Worm (Caenorhabditis elegans) whole organism, late embryonic: Measurements from ENCODE around the gene smut-1.

ENCODE experiments used
- C08G9.2 ChIP-seq: sonication (generic microtip); optimal IDR thresholded peaks from 2 replicates; lab custom pipeline; 2016; ENCODE audit warnings: mild to moderate bottlenecking, missing genetic modification characterization, moderate library complexity, missing compliant biosample characterization
- C38D4.7 ChIP-seq: fragments of 200-800 bp; sonication (Bioruptor generic); optimal IDR thresholded peaks from 2 replicates; lab custom pipeline; 2018; ENCODE audit warnings: mild to moderate bottlenecking, missing genetic modification characterization, moderate library complexity, missing compliant biosample characterization
- K09A11.1 ChIP-seq: sonication (generic microtip); optimal IDR thresholded peaks from 2 replicates; lab custom pipeline; 2017; ENCODE audit warnings: antibody characterized with exemption, mild to moderate bottlenecking, missing genetic modification characterization, missing compliant biosample characterization; ENCODE audit not compliant: insufficient read depth
- T23F11.4 ChIP-seq: fragments of 200-800 bp; sonication (Bioruptor generic); optimal IDR thresholded peaks from 2 replicates; lab custom pipeline; 2018; ENCODE audit warnings: mild to moderate bottlenecking, missing genetic modification characterization, missing compliant biosample characterization
- Y22D7AL.16 ChIP-seq: sonication (generic microtip); optimal IDR thresholded peaks from 2 replicates; lab custom pipeline; 2016; ENCODE audit warnings: missing genetic modification characterization, missing compliant biosample characterization
- ama-1 ChIP-seq: fragments of 150-350 bp; optimal IDR thresholded peaks from 2 replicates; lab custom pipeline; 2014
- ceh-18 ChIP-seq: sonication (generic microtip); optimal IDR thresholded peaks from 2 replicates; lab custom pipeline; 2016; ENCODE audit warnings: missing genetic modification characterization, missing compliant biosample characterization
- ceh-19 ChIP-seq: fragments of 200-800 bp; sonication (Bioruptor generic); optimal IDR thresholded peaks from 2 replicates; lab custom pipeline; 2018; ENCODE audit warnings: mild to moderate bottlenecking, missing genetic modification characterization, missing compliant biosample characterization
- ceh-2 ChIP-seq: sonication (generic microtip); optimal IDR thresholded peaks from 2 replicates; lab custom pipeline; 2016; ENCODE audit warnings: missing genotype, missing genetic modification characterization, missing compliant biosample characterization
- ceh-22 ChIP-seq: sonication (generic microtip); optimal IDR thresholded peaks from 2 replicates; lab custom pipeline; 2017; ENCODE audit warnings: missing biosample characterization, missing genetic modification characterization
- ceh-31 ChIP-seq: sonication (generic microtip); optimal IDR thresholded peaks from 2 replicates; lab custom pipeline; 2016; ENCODE audit warnings: missing genetic modification characterization, missing compliant biosample characterization
- ceh-34 ChIP-seq: sonication (generic microtip); optimal IDR thresholded peaks from 2 replicates; lab custom pipeline; 2016; ENCODE audit warnings: mild to moderate bottlenecking, missing genetic modification characterization, missing compliant biosample characterization
- ceh-45 ChIP-seq: fragments of 200-800 bp; sonication (Bioruptor generic); IDR thresholded peaks from 2 replicates; pipeline ENCODE4 v1.3.6; 2022; ENCODE audit warnings: missing genetic modification reagents, missing genetic modification characterization, missing compliant biosample characterization
- ceh-48 ChIP-seq: sonication (generic microtip); optimal IDR thresholded peaks from 2 replicates; lab custom pipeline; 2016; ENCODE audit warnings: missing genetic modification characterization, inconsistent platforms, missing compliant biosample characterization
- ceh-9 ChIP-seq: sonication (generic microtip); optimal IDR thresholded peaks from 2 replicates; lab custom pipeline; 2016; ENCODE audit warnings: mild to moderate bottlenecking, missing genetic modification characterization, inconsistent platforms, missing compliant biosample characterization
- che-1 ChIP-seq: sonication (generic microtip); optimal IDR thresholded peaks from 2 replicates; lab custom pipeline; 2016; ENCODE audit warnings: mild to moderate bottlenecking, missing genetic modification characterization, missing compliant biosample characterization
- dmd-4 ChIP-seq: sonication (generic microtip); optimal IDR thresholded peaks from 2 replicates; lab custom pipeline; 2016; ENCODE audit warnings: borderline replicate concordance, missing genetic modification characterization, missing compliant biosample characterization
- dve-1 ChIP-seq: sonication (generic microtip); optimal IDR thresholded peaks from 2 replicates; lab custom pipeline; 2017; ENCODE audit warnings: antibody characterized with exemption, mild to moderate bottlenecking, missing genetic modification characterization, missing compliant biosample characterization
- elt-2 ChIP-seq: sonication (generic microtip); optimal IDR thresholded peaks from 2 replicates; lab custom pipeline; 2016; ENCODE audit warnings: missing genetic modification reagents, missing genetic modification characterization, missing compliant biosample characterization
- elt-4 ChIP-seq: sonication (generic microtip); optimal IDR thresholded peaks from 2 replicates; lab custom pipeline; 2016; ENCODE audit warnings: missing genetic modification characterization, missing compliant biosample characterization
- ets-4 ChIP-seq: sonication (generic microtip); optimal IDR thresholded peaks from 2 replicates; lab custom pipeline; 2016; ENCODE audit warnings: missing genetic modification characterization, missing compliant biosample characterization
- fkh-10 ChIP-seq: fragments of 150-350 bp; optimal IDR thresholded peaks from 2 replicates; lab custom pipeline; 2014; ENCODE audit warnings: missing biosample characterization, missing genetic modification reagents, missing genetic modification characterization
- fkh-6 ChIP-seq: sonication (generic microtip); optimal IDR thresholded peaks from 2 replicates; lab custom pipeline; 2016; ENCODE audit warnings: missing genetic modification characterization, missing compliant biosample characterization
- hlh-13 ChIP-seq: fragments of 200-800 bp; sonication (Bioruptor generic); optimal IDR thresholded peaks from 2 replicates; lab custom pipeline; 2018; ENCODE audit warnings: mild to moderate bottlenecking, missing genetic modification characterization, missing compliant biosample characterization
- hlh-15 ChIP-seq: sonication (generic microtip); optimal IDR thresholded peaks from 2 replicates; lab custom pipeline; 2016; ENCODE audit warnings: missing genetic modification characterization, missing compliant biosample characterization
- hlh-30 ChIP-seq: sonication (generic microtip); optimal IDR thresholded peaks from 2 replicates; lab custom pipeline; 2017; ENCODE audit warnings: antibody characterized with exemption, missing genetic modification characterization, missing compliant biosample characterization; ENCODE audit not compliant: insufficient read depth
- madf-2 ChIP-seq: sonication (generic microtip); optimal IDR thresholded peaks from 2 replicates; lab custom pipeline; 2017; ENCODE audit warnings: missing genetic modification characterization, missing compliant biosample characterization
- mec-3 ChIP-seq: sonication (generic microtip); optimal IDR thresholded peaks from 2 replicates; lab custom pipeline; 2016; ENCODE audit warnings: borderline replicate concordance, missing genetic modification characterization, missing compliant biosample characterization
- nhr-11 ChIP-seq: fragments of 150-350 bp; optimal IDR thresholded peaks from 2 replicates; lab custom pipeline; 2014; ENCODE audit warnings: missing biosample characterization, missing genetic modification characterization
- odd-2 ChIP-seq: sonication (generic microtip); optimal IDR thresholded peaks from 2 replicates; lab custom pipeline; 2017; ENCODE audit warnings: antibody characterized with exemption, mild to moderate bottlenecking, missing genetic modification characterization, missing compliant biosample characterization
- pag-3 ChIP-seq: sonication (generic microtip); optimal IDR thresholded peaks from 2 replicates; lab custom pipeline; 2016; ENCODE audit warnings: missing compliant biosample characterization, missing genetic modification characterization, borderline replicate concordance
- pat-9 ChIP-seq: fragments of 200-800 bp; sonication (Bioruptor generic); optimal IDR thresholded peaks from 2 replicates; lab custom pipeline; 2018; ENCODE audit warnings: mild to moderate bottlenecking, missing genetic modification characterization, moderate library complexity, missing compliant biosample characterization
- pha-2 ChIP-seq: sonication (generic microtip); optimal IDR thresholded peaks from 2 replicates; lab custom pipeline; 2017; ENCODE audit warnings: mild to moderate bottlenecking, missing genetic modification characterization, missing compliant biosample characterization
- pqm-1 ChIP-seq: sonication (generic microtip); optimal IDR thresholded peaks from 2 replicates; lab custom pipeline; 2016; ENCODE audit warnings: missing genetic modification characterization, missing compliant biosample characterization
- pros-1 ChIP-seq: fragments of 150-350 bp; optimal IDR thresholded peaks from 2 replicates; lab custom pipeline; 2014; ENCODE audit warnings: missing biosample characterization, missing genetic modification reagents, missing genetic modification characterization
- ref-2 ChIP-seq: sonication (generic microtip); optimal IDR thresholded peaks from 2 replicates; lab custom pipeline; 2016; ENCODE audit warnings: missing genetic modification characterization, missing compliant biosample characterization
- rnt-1 ChIP-seq: sonication (generic microtip); optimal IDR thresholded peaks from 2 replicates; lab custom pipeline; 2016; ENCODE audit warnings: missing genetic modification characterization, missing compliant biosample characterization
- sdc-2 ChIP-seq: sonication (generic microtip); optimal IDR thresholded peaks from 2 replicates; lab custom pipeline; 2016; ENCODE audit warnings: missing genotype, missing genetic modification characterization, missing compliant biosample characterization
- sox-2 ChIP-seq: fragments of 200-800 bp; sonication (Bioruptor generic); IDR thresholded peaks from 2 replicates; pipeline ENCODE4 v1.3.6; 2022; ENCODE audit warnings: missing genetic modification reagents, missing genetic modification characterization, missing compliant biosample characterization
- sox-4 ChIP-seq: sonication (generic microtip); optimal IDR thresholded peaks from 2 replicates; lab custom pipeline; 2017; ENCODE audit warnings: mild to moderate bottlenecking, missing genetic modification characterization, inconsistent platforms, missing compliant biosample characterization
- syd-9 ChIP-seq: sonication (generic microtip); optimal IDR thresholded peaks from 2 replicates; lab custom pipeline; 2016; ENCODE audit warnings: mild to moderate bottlenecking, missing genetic modification characterization, moderate library complexity, missing compliant biosample characterization
- tbx-2 ChIP-seq: sonication (generic microtip); optimal IDR thresholded peaks from 2 replicates; lab custom pipeline; 2016; ENCODE audit warnings: missing genetic modification characterization, missing compliant biosample characterization
- tbx-7 ChIP-seq: sonication (generic microtip); optimal IDR thresholded peaks from 2 replicates; lab custom pipeline; 2016; ENCODE audit warnings: missing genotype, missing genetic modification characterization, missing compliant biosample characterization
- unc-42 ChIP-seq: sonication (generic microtip); optimal IDR thresholded peaks from 2 replicates; lab custom pipeline; 2016; ENCODE audit warnings: missing genotype, missing genetic modification characterization, missing compliant biosample characterization
- unc-86 ChIP-seq: sonication (generic microtip); optimal IDR thresholded peaks from 2 replicates; lab custom pipeline; 2016; ENCODE audit warnings: missing genetic modification characterization, missing compliant biosample characterization
- zip-5 ChIP-seq: sonication (generic microtip); optimal IDR thresholded peaks from 2 replicates; lab custom pipeline; 2016; ENCODE audit warnings: missing genetic modification characterization, missing compliant biosample characterization
- ztf-16 ChIP-seq: sonication (generic microtip); optimal IDR thresholded peaks from 2 replicates; lab custom pipeline; 2017; ENCODE audit warnings: missing genetic modification characterization, missing compliant biosample characterization

Gene smut-1

ce11 chrV:6098755-6099155 lies 1.9 kb downstream of the smut-1 start:
- TF ChIP-seq syd-9 (tag; lab: Kevin White, UChicago) (peak; percentile 1), ama-1 (peak; percentile 93), elt-2 (tag; lab: Kevin White, UChicago) (peak; percentile 28), ceh-19 (GFP tag; lab: Kevin White, UChicago) (no peak), ztf-16 (no peak), pha-2 (peak; percentile 16), unc-42 (tag; lab: Kevin White, UChicago) (peak; percentile 16), fkh-6 (tag; lab: Kevin White, UChicago) (no peak)
- TF ChIP-seq, all 69 proteins: peak for 5

ce11 chrV:6099634-6100033 lies 2.7 kb downstream of the smut-1 start:
- TF ChIP-seq nhr-11 (tag; lab: Kevin White, UChicago) (no peak), tbx-2 (tag; lab: Kevin White, UChicago) (no peak), C38D4.7 (GFP tag; lab: Kevin White, UChicago) (no peak), ceh-34 (tag; lab: Kevin White, UChicago) (no peak), C08G9.2 (tag; lab: Kevin White, UChicago) (no peak), ceh-19 (GFP tag; lab: Kevin White, UChicago) (no peak), elt-4 (tag; lab: Kevin White, UChicago) (no peak), ceh-22 (tag; lab: Kevin White, UChicago) (no peak), sox-4 (no peak), pha-2 (no peak), ceh-45 (GFP tag; lab: Robert Waterston, UW) (no peak)

DNA sequence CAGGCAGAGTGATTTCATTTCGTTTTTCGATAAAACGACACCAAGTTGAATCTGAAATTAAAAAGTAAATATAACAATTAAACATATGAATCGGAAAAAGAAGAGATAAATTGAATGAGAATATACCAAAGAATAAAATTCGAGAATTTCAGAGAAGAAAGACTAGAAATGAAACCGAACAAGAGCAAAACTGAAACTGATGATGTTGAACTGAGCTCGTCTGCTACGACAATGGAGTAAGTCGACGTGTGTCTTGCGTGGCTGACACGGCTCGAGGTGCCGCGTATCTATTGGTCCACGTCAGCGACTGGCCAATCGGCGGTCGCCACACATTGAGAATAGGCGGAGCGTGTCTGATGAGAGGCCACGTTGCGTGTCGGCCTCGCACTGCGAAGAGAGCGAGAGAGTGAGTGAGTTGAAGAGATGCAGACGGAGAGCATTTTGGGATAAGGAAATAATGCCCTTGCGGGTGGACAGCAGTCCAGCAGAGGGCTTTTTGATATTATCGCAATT lies 3.6 kb downstream of the smut-1 start, which contains the start of gene crt-1:
crt-1 (minus strand) TSS at position 51 of the 513 bp plus-strand sequence.
- TF ChIP-seq C08G9.2 (tag; lab: Kevin White, UChicago): no peak
- TF ChIP-seq ceh-2: peak; percentile 51
- no peak for TF ChIP-seq dmd-4 (tag; lab: Kevin White, UChicago)
- TF ChIP-seq nhr-11 (tag; lab: Kevin White, UChicago): no peak
- TF ChIP-seq odd-2: no peak
- no peak for TF ChIP-seq unc-86 (tag; lab: Kevin White, UChicago)
- TF ChIP-seq pag-3: no peak
- no peak for TF ChIP-seq hlh-13 (GFP tag; lab: Kevin White, UChicago)
- TF ChIP-seq K09A11.1: no peak
- TF ChIP-seq tbx-7 (tag; lab: Kevin White, UChicago): peak; percentile 16
- TF ChIP-seq sox-4: no peak
- TF ChIP-seq pha-2: no peak
- no peak for TF ChIP-seq Y22D7AL.16 (tag; lab: Kevin White, UChicago)
- TF ChIP-seq sdc-2 (tag; lab: Kevin White, UChicago): peak; percentile 15
- TF ChIP-seq rnt-1: peak; percentile 62
- TF ChIP-seq tbx-2 (tag; lab: Kevin White, UChicago): peak; percentile 65
- no peak for TF ChIP-seq pat-9
- TF ChIP-seq pros-1: peak; percentile 52
- TF ChIP-seq unc-42 (tag; lab: Kevin White, UChicago): peak; percentile 22
- TF ChIP-seq dve-1 (tag; lab: Kevin White, UChicago): peak; percentile 71
- TF ChIP-seq T23F11.4 (GFP tag; lab: Kevin White, UChicago): no peak
- TF ChIP-seq hlh-15 (tag; lab: Kevin White, UChicago): no peak
- TF ChIP-seq ceh-31: peak; percentile 81
- TF ChIP-seq ets-4: peak; percentile 3
- peak; percentile 39; the same call in 1 of the 2 replicates for TF ChIP-seq sox-2 (GFP tag; lab: Robert Waterston, UW)
- TF ChIP-seq mec-3: no peak
- peak; percentile 1 for TF ChIP-seq pqm-1 (tag; lab: Kevin White, UChicago)
- no peak for TF ChIP-seq ceh-9 (tag; lab: Kevin White, UChicago)
- no peak for TF ChIP-seq che-1 (tag; lab: Kevin White, UChicago)
- peak; percentile 84 for TF ChIP-seq ref-2
- no peak for TF ChIP-seq ceh-48 (tag; lab: Kevin White, UChicago)
- TF ChIP-seq fkh-10 (GFP tag; lab: Kevin White, UChicago): no peak
- TF ChIP-seq zip-5 (tag; lab: Kevin White, UChicago): no peak
- peak; percentile 12 for TF ChIP-seq madf-2 (tag; lab: Kevin White, UChicago)
- no peak for TF ChIP-seq ceh-45 (GFP tag; lab: Robert Waterston, UW)
- peak; percentile 48 for TF ChIP-seq ceh-18 (tag; lab: Kevin White, UChicago)
- no peak for TF ChIP-seq ceh-19 (GFP tag; lab: Kevin White, UChicago)
- peak; percentile 75 for TF ChIP-seq hlh-30 (tag; lab: Kevin White, UChicago)
- peak; percentile 16 for TF ChIP-seq ama-1
